Worm (Caenorhabditis elegans): ENCODE measurements around the gene str-233.

- no peak for TF ChIP-seq F26F4.8 (GFP tag; conservative IDR thresholded peaks at IDR 0.05)
- TF ChIP-seq nhr-28 (tag; optimal IDR thresholded peaks at IDR 0.05) = no peak
- no peak for TF ChIP-seq zfp-2 (tag; optimal IDR thresholded peaks at IDR 0.05)
- no peak for TF ChIP-seq ceh-82 (tag; optimal IDR thresholded peaks at IDR 0.05)
- no peak for TF ChIP-seq tra-1 (GFP tag; IDR thresholded peaks at IDR 0.05)
These were observed 49.4 kb upstream of the str-233 start, which contains the start of gene F14H3.6 for ce11 chrV:16058872-16059271.

Data from whole organism, L4 larva.